Worm (Caenorhabditis elegans): ENCODE measurements around the gene hsp-75.

Gene hsp-75

DNA sequence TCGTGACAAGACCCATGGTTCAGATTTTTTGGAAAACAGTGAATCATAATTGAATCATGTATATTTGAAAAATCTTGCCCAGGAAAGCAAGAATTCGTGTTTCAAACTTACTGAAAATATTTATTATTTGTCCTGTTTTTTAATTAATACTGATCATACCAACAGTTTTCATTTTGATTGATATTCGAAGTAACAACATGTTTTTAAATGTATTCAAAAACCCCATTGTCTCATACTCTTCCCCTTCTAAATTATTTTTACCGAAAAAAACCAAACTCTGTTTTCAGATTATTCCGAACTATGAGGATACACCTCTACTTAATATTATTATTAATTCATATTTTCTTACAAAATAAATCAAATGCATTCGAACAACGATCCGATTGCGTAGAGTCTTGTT, 10.3 kb downstream of the hsp-75 start, which contains the start of gene R151.1:
Gene R151.1, plus strand, starts transcription at position 301 of the 400 bp plus-strand sequence.
- TF ChIP-seq unc-55 (GFP tag; optimal IDR thresholded peaks at IDR 0.05) (no peak), sdc-2 (tag; optimal IDR thresholded peaks at IDR 0.05) (no peak), ceh-30 (tag; optimal IDR thresholded peaks at IDR 0.05) (no peak)

ce11 chrIII:7215532-7215931, 11.0 kb downstream of the hsp-75 start:
- peak; percentile 23 for TF ChIP-seq rnt-1 (tag; optimal IDR thresholded peaks at IDR 0.05)
- TF ChIP-seq ceh-24 (tag; optimal IDR thresholded peaks at IDR 0.05): no peak

- TF ChIP-seq ceh-9 (tag; optimal IDR thresholded peaks at IDR 0.05): no peak
- no peak for TF ChIP-seq lin-11 (tag; optimal IDR thresholded peaks at IDR 0.05)
- no peak for TF ChIP-seq ceh-19 (GFP tag; optimal IDR thresholded peaks at IDR 0.05)
- TF ChIP-seq nhr-232 (tag; optimal IDR thresholded peaks at IDR 0.05): no peak
- TF ChIP-seq gmeb-2 (tag; optimal IDR thresholded peaks at IDR 0.05): no peak
- TF ChIP-seq hlh-13 (GFP tag; optimal IDR thresholded peaks at IDR 0.05): no peak
- no peak for TF ChIP-seq zip-5 (tag; optimal IDR thresholded peaks at IDR 0.05)
- TF ChIP-seq sdc-2 (tag; optimal IDR thresholded peaks at IDR 0.05): no peak
- no peak for TF ChIP-seq fkh-10 (GFP tag; optimal IDR thresholded peaks at IDR 0.05)
- no peak for TF ChIP-seq pros-1 (tag; optimal IDR thresholded peaks at IDR 0.05)
- no peak for TF ChIP-seq ceh-45 (GFP tag; IDR thresholded peaks at IDR 0.05)
- TF ChIP-seq hlh-6 (tag; optimal IDR thresholded peaks at IDR 0.05): no peak
- no peak for TF ChIP-seq nhr-11 (tag; optimal IDR thresholded peaks at IDR 0.05)
- TF ChIP-seq syd-9 (tag; optimal IDR thresholded peaks at IDR 0.05): no peak
- no peak for TF ChIP-seq F13H6.1 (tag; optimal IDR thresholded peaks at IDR 0.05)
- no peak for TF ChIP-seq unc-3 (GFP tag; conservative IDR thresholded peaks at IDR 0.05)
- TF ChIP-seq unc-3 (tag; optimal IDR thresholded peaks at IDR 0.05): no peak
Measured at ce11 chrIII:7212028-7212427, 14.5 kb downstream of the hsp-75 start.

DNA sequence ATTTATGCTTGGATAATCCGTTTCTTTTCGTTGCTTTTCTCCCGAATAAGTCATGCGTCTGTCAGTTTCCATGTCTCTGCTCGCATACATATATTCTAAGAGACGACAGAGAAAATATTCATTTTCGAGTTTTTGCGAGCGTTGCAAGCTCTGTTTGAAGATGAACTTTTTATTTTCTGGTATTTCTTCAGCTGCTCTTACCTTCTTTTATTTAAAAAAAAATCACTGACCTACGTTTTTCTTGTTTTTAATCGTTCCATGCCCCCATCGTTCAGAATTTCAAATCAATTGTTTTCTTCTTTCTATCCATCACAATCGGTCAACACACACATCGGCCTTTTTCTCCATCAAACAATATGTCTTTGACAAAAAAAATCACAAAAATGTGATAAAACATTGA, 16.0 kb downstream of the hsp-75 start:
- no peak for TF ChIP-seq unc-3 (GFP tag; conservative IDR thresholded peaks at IDR 0.05)
- TF ChIP-seq unc-3 (tag; optimal IDR thresholded peaks at IDR 0.05): no peak
- TF ChIP-seq ceh-34 (tag; optimal IDR thresholded peaks at IDR 0.05): no peak
- TF ChIP-seq ttx-3 (tag; optimal IDR thresholded peaks at IDR 0.05): no peak
- TF ChIP-seq syd-9 (tag; optimal IDR thresholded peaks at IDR 0.05): no peak
- TF ChIP-seq nhr-11 (tag; optimal IDR thresholded peaks at IDR 0.05): no peak
- TF ChIP-seq elt-4 (tag; optimal IDR thresholded peaks at IDR 0.05): no peak
- no peak for TF ChIP-seq elt-2 (tag; optimal IDR thresholded peaks at IDR 0.05)
- no peak for TF ChIP-seq ztf-16 (tag; optimal IDR thresholded peaks at IDR 0.05)

- TF ChIP-seq rnt-1 (tag; optimal IDR thresholded peaks at IDR 0.05): no peak
- no peak for TF ChIP-seq ceh-9 (tag; optimal IDR thresholded peaks at IDR 0.05)
- no peak for TF ChIP-seq sdc-2 (tag; optimal IDR thresholded peaks at IDR 0.05)
- TF ChIP-seq syd-9 (tag; optimal IDR thresholded peaks at IDR 0.05): no peak
- TF ChIP-seq tbx-2 (tag; optimal IDR thresholded peaks at IDR 0.05): no peak
- TF ChIP-seq unc-86 (tag; optimal IDR thresholded peaks at IDR 0.05): no peak
- TF ChIP-seq ceh-6 (GFP tag; optimal IDR thresholded peaks at IDR 0.05): no peak
- TF ChIP-seq ceh-45 (GFP tag; IDR thresholded peaks at IDR 0.05): no peak
- TF ChIP-seq hlh-30 (tag; optimal IDR thresholded peaks at IDR 0.05; ENCODE audit: insufficient read depth): no peak
- no peak for TF ChIP-seq dmd-4 (tag; optimal IDR thresholded peaks at IDR 0.05; ENCODE audit: borderline replicate concordance)
Measured at ce11 chrIII:7209721-7210120, 16.8 kb downstream of the hsp-75 start, which contains the start of gene R151.2. TSS of gene R151.2 (plus strand) at chrIII:7209967.

ce11 chrIII:7207903-7208497, 18.5 kb downstream of the hsp-75 start, which contains the start of gene rpl-6:
TSS of gene rpl-6 (plus strand) at chrIII:7208447.
- TF ChIP-seq tbx-2 (tag; optimal IDR thresholded peaks at IDR 0.05): peak; percentile 23
- peak; percentile 93 for TF ChIP-seq nfya-1 (tag; optimal IDR thresholded peaks at IDR 0.05)
- TF ChIP-seq odd-2 (tag; optimal IDR thresholded peaks at IDR 0.05): no peak
- TF ChIP-seq elt-2 (tag; optimal IDR thresholded peaks at IDR 0.05): peak; percentile 42
- TF ChIP-seq ceh-31 (tag; optimal IDR thresholded peaks at IDR 0.05): peak; percentile 34
- no peak for TF ChIP-seq ceh-45 (GFP tag; IDR thresholded peaks at IDR 0.05)
- no peak for TF ChIP-seq ref-2 (tag; optimal IDR thresholded peaks at IDR 0.05)
- peak; percentile 1 for TF ChIP-seq ceh-34 (tag; optimal IDR thresholded peaks at IDR 0.05)
- peak; percentile 57 for TF ChIP-seq pax-1 (tag; optimal IDR thresholded peaks at IDR 0.05)
- TF ChIP-seq ceh-6 (GFP tag; optimal IDR thresholded peaks at IDR 0.05): no peak
- no peak for TF ChIP-seq ahr-1 (tag; optimal IDR thresholded peaks at IDR 0.05)
- peak; percentile 12 for TF ChIP-seq unc-42 (tag; optimal IDR thresholded peaks at IDR 0.05)
- TF ChIP-seq pha-2 (tag; optimal IDR thresholded peaks at IDR 0.05): peak; percentile 4

Measured in whole organism, late embryonic.